Worm (Caenorhabditis elegans) whole organism, late embryonic: Measurements from ENCODE around the gene ZK1127.4.

Experiments used
- K09A11.1 ChIP-seq: sonication (generic microtip); optimal IDR thresholded peaks from 2 replicates; lab custom pipeline; 2017; ENCODE audit warnings: antibody characterized with exemption, mild to moderate bottlenecking, missing genetic modification characterization, missing compliant biosample characterization; ENCODE audit not compliant: insufficient read depth
- che-1 ChIP-seq: sonication (generic microtip); optimal IDR thresholded peaks from 2 replicates; lab custom pipeline; 2016; ENCODE audit warnings: mild to moderate bottlenecking, missing genetic modification characterization, missing compliant biosample characterization
- dmd-4 ChIP-seq: sonication (generic microtip); optimal IDR thresholded peaks from 2 replicates; lab custom pipeline; 2016; ENCODE audit warnings: borderline replicate concordance, missing genetic modification characterization, missing compliant biosample characterization
- hlh-13 ChIP-seq: fragments of 200-800 bp; sonication (Bioruptor generic); optimal IDR thresholded peaks from 2 replicates; lab custom pipeline; 2018; ENCODE audit warnings: mild to moderate bottlenecking, missing genetic modification characterization, missing compliant biosample characterization
- lim-6 ChIP-seq: sonication (generic microtip); optimal IDR thresholded peaks from 2 replicates; lab custom pipeline; 2016; ENCODE audit warnings: missing genetic modification characterization, missing compliant biosample characterization
- nfya-1 ChIP-seq: sonication (generic microtip); optimal IDR thresholded peaks from 2 replicates; lab custom pipeline; 2017; ENCODE audit warnings: missing genetic modification characterization, mild to moderate bottlenecking, missing compliant biosample characterization, antibody characterized with exemption, moderate library complexity
- pax-1 ChIP-seq: fragments of 150-350 bp; optimal IDR thresholded peaks from 2 replicates; lab custom pipeline; 2014; ENCODE audit warnings: missing biosample characterization, missing genetic modification characterization
- pha-4 ChIP-seq: fragments of 150-350 bp; optimal IDR thresholded peaks from 2 replicates; lab custom pipeline; 2018; ENCODE audit warnings: missing biosample characterization, missing genetic modification reagents, missing genetic modification characterization
- pqm-1 ChIP-seq: sonication (generic microtip); optimal IDR thresholded peaks from 2 replicates; lab custom pipeline; 2016; ENCODE audit warnings: missing genetic modification characterization, missing compliant biosample characterization
- ref-2 ChIP-seq: sonication (generic microtip); optimal IDR thresholded peaks from 2 replicates; lab custom pipeline; 2016; ENCODE audit warnings: missing genetic modification characterization, missing compliant biosample characterization
- unc-3 ChIP-seq, 2 experiments: fragments of 200-800 bp in 1 of 2; sonication (Bioruptor generic) in 1 of 2; sonication (generic microtip) in 1 of 2; conservative IDR thresholded peaks in 1 of 2; optimal IDR thresholded peaks in 1 of 2; 2 replicates each; pipeline versions ENCODE4 v1.3.6 to Lab custom; 2016 to 2022; ENCODE audit warnings: missing compliant biosample characterization in 2 of 2, missing genetic modification characterization in 2 of 2, missing genetic modification reagents in 1 of 2
- unc-86 ChIP-seq: sonication (generic microtip); optimal IDR thresholded peaks from 2 replicates; lab custom pipeline; 2016; ENCODE audit warnings: missing genetic modification characterization, missing compliant biosample characterization
- zip-5 ChIP-seq: sonication (generic microtip); optimal IDR thresholded peaks from 2 replicates; lab custom pipeline; 2016; ENCODE audit warnings: missing genetic modification characterization, missing compliant biosample characterization

ce11 chrII:7102288-7102687 is 48.5 kb downstream of the ZK1127.4 start:
- TF ChIP-seq pha-4 (tag; lab: Kevin White, UChicago) (no peak), dmd-4 (tag; lab: Kevin White, UChicago) (no peak), lim-6 (tag; lab: Kevin White, UChicago) (no peak), hlh-13 (GFP tag; lab: Kevin White, UChicago) (no peak), unc-3 (GFP tag; conservative IDR thresholded peaks at IDR 0.05; lab: Robert Waterston, UW) (no peak), unc-3 (tag; optimal IDR thresholded peaks at IDR 0.05; lab: Kevin White, UChicago) (no peak), K09A11.1 (tag; lab: Kevin White, UChicago) (no peak), pqm-1 (tag; lab: Kevin White, UChicago) (no peak), unc-86 (no peak), che-1 (no peak), nfya-1 (no peak), ref-2 (tag; lab: Kevin White, UChicago) (no peak), pax-1 (tag; lab: Kevin White, UChicago) (no peak), zip-5 (no peak)
